1 fruit fly cellular context compared by ENCODE assay signal in the genomic region with DNA sequence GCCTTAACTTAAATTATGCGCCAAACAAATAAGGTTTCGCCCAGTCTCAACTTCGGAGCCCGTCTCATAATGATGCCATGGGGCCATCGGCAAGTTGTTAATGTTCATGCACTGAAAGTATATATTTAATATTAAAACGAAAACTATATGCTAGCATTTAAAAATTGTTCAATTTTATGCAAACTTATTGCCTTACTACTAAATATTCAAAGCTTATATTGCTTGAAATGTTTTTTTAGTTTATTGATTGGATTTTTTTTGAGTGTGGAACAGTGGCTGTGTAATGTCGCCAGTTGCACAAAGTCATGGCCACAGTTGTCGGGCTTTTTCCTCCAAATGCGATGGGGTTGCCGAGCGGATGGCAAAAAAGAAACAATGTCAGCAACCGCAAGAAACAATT.
TF ChIP-seq lines count a peak whose summit lies in the region.

No protein-coding gene starts in this region.

TF ChIP-seq in whole organism, embryonic, 481 proteins besides CTCF, POLR2A, EP300 and RAD21 (continued from another document):
- TF ChIP-seq prd (optimal IDR thresholded peaks at IDR 0.05; lab: Kevin White, UChicago) = no peak
- peak; percentile 39; the same call in 2 of the 3 replicates for TF ChIP-seq prd (GFP tag; IDR thresholded peaks at IDR 0.05; lab: Robert Waterston, UW)
- TF ChIP-seq dmrt11E (tag; optimal IDR thresholded peaks at IDR 0.05; lab: Kevin White, UChicago) = no peak
- peak; percentile 33 for TF ChIP-seq gem (tag; optimal IDR thresholded peaks at IDR 0.05; lab: Kevin White, UChicago)
- TF ChIP-seq Dfd (GFP tag; optimal IDR thresholded peaks at IDR 0.05; lab: Kevin White, UChicago) = no peak
- peak; percentile 86 for TF ChIP-seq Drgx (GFP tag; IDR thresholded peaks at IDR 0.05; lab: Robert Waterston, UW)
- TF ChIP-seq E2f2 (GFP tag; IDR thresholded peaks at IDR 0.05; lab: Robert Waterston, UW) = 0 out of 2 replicates have a peak, but pooled peaks have one; percentile 29
- TF ChIP-seq Ptx1 (GFP tag; IDR thresholded peaks at IDR 0.05; lab: Robert Waterston, UW) = 0 out of 2 replicates have a peak, but pooled peaks have one; percentile 25
- peak; percentile 9 for TF ChIP-seq CG14710 (tag; optimal IDR thresholded peaks at IDR 0.05; lab: Kevin White, UChicago)
- TF ChIP-seq Hr39 (optimal IDR thresholded peaks at IDR 0.05; lab: Kevin White, UChicago) = no peak
- no peak for TF ChIP-seq CG10543 (GFP tag; optimal IDR thresholded peaks at IDR 0.05; lab: Kevin White, UChicago)
- TF ChIP-seq sens (GFP tag; lab: Kevin White, UChicago) = peak; percentile 73
- no peak for TF ChIP-seq Fer1 (GFP tag; optimal IDR thresholded peaks at IDR 0.05; lab: Kevin White, UChicago)
- no peak for TF ChIP-seq sd (tag; optimal IDR thresholded peaks at IDR 0.05; lab: Kevin White, UChicago)
